Fruit fly (Drosophila melanogaster) whole organism, embryonic: ENCODE measurements around the gene CG16749.

Experiments used
- Blimp-1 ChIP-seq: fragments of 200-800 bp; sonication (Bioruptor generic); optimal IDR thresholded peaks from 3 replicates; lab custom pipeline; 2018; ENCODE audit warnings: missing biosample characterization, missing genetic modification characterization, mild to moderate bottlenecking, moderate library complexity, missing genetic modification reagents
- CG12071 ChIP-seq: fragments of 200-800 bp; sonication (Bioruptor generic); optimal IDR thresholded peaks from 3 replicates; lab custom pipeline; 2018; ENCODE audit warnings: missing biosample characterization, mild to moderate bottlenecking, missing genetic modification characterization
- CG13287 ChIP-seq: fragments of 200-800 bp; sonication (Bioruptor generic); IDR thresholded peaks from 2 replicates; pipeline ENCODE4 v1.3.6; 2022; ENCODE audit warnings: missing biosample characterization, missing genetic modification characterization; ENCODE audit not compliant: partially characterized antibody
- CG15601 ChIP-seq: fragments of 200-800 bp; sonication (Bioruptor generic); optimal IDR thresholded peaks from 3 replicates; lab custom pipeline; 2019; ENCODE audit warnings: missing biosample characterization, mild to moderate bottlenecking, missing genetic modification characterization, moderate library complexity
- CG1603 ChIP-seq: fragments of 200-800 bp; sonication (Bioruptor generic); optimal IDR thresholded peaks from 2 replicates; lab custom pipeline; 2019; ENCODE audit warnings: missing biosample characterization, mild to moderate bottlenecking, missing genetic modification characterization, moderate library complexity
- CG17568 ChIP-seq: fragments of 200-800 bp; sonication (Bioruptor generic); optimal IDR thresholded peaks from 2 replicates; lab custom pipeline; 2018; ENCODE audit warnings: missing biosample characterization, mild to moderate bottlenecking, missing genetic modification characterization, moderate library complexity
- CG4360 ChIP-seq: fragments of 200-800 bp; sonication (Bioruptor generic); IDR thresholded peaks from 2 replicates; pipeline ENCODE4 v1.3.6; 2022; ENCODE audit warnings: missing biosample characterization, missing genetic modification characterization
- CG4820 ChIP-seq: fragments of 200-800 bp; sonication (Bioruptor generic); optimal IDR thresholded peaks from 3 replicates; lab custom pipeline; 2016; ENCODE audit warnings: missing biosample characterization, missing genetic modification characterization
- CG7357 ChIP-seq: fragments of 200-800 bp; sonication (Bioruptor generic); IDR thresholded peaks from 3 replicates; pipeline ENCODE4 v1.3.6; 2022; ENCODE audit warnings: missing biosample characterization, missing genetic modification characterization
- CG8281 ChIP-seq: fragments of 200-800 bp; sonication (Bioruptor generic); optimal IDR thresholded peaks from 2 replicates; lab custom pipeline; 2018; ENCODE audit warnings: missing biosample characterization, mild to moderate bottlenecking, missing genetic modification characterization, moderate library complexity
- D19A ChIP-seq: fragments of 200-800 bp; optimal IDR thresholded peaks from 3 replicates; lab custom pipeline; 2019; ENCODE audit warnings: missing biosample characterization, mild to moderate bottlenecking, missing genetic modification characterization, moderate library complexity
- Dad ChIP-seq: fragments of 200-800 bp; sonication (Bioruptor generic); optimal IDR thresholded peaks from 3 replicates; lab custom pipeline; 2016; ENCODE audit warnings: missing biosample characterization, missing genetic modification characterization
- Dll ChIP-seq: fragments of 200-800 bp; sonication (Bioruptor generic); IDR thresholded peaks from 4 replicates; pipeline ENCODE4 v1.3.6; 2022; ENCODE audit warnings: missing biosample characterization, missing genetic modification characterization; ENCODE audit not compliant: partially characterized antibody
- Dref ChIP-seq: fragments of 200-800 bp; sonication (Bioruptor generic); IDR thresholded peaks from 2 replicates; pipeline ENCODE4 v1.3.6; 2022; ENCODE audit warnings: missing biosample characterization, missing genetic modification characterization
- E2f2 ChIP-seq: fragments of 200-800 bp; sonication (Bioruptor generic); IDR thresholded peaks from 2 replicates; pipeline ENCODE4 v1.3.6; 2022; ENCODE audit warnings: missing biosample characterization, missing genetic modification characterization
- HLH4C ChIP-seq: fragments of 200-800 bp; sonication (Bioruptor generic); IDR thresholded peaks from 3 replicates; pipeline ENCODE4 v1.3.6; 2022; ENCODE audit warnings: missing biosample characterization, missing genetic modification characterization; ENCODE audit not compliant: partially characterized antibody
- Mes4 ChIP-seq: fragments of 200-800 bp; sonication (Bioruptor generic); optimal IDR thresholded peaks from 2 replicates; lab custom pipeline; 2016; ENCODE audit warnings: missing biosample characterization, missing genetic modification characterization
- Mrtf ChIP-seq: fragments of 200-800 bp; sonication (Bioruptor generic); IDR thresholded peaks from 3 replicates; pipeline ENCODE4 v1.3.6; 2022; ENCODE audit warnings: missing biosample characterization, missing genetic modification characterization
- Ravus ChIP-seq: fragments of 200-800 bp; sonication (Bioruptor generic); IDR thresholded peaks from 2 replicates; pipeline ENCODE4 v1.3.6; 2022; ENCODE audit warnings: missing biosample characterization, missing genetic modification characterization
- Sox102F ChIP-seq: fragments of 200-800 bp; sonication (Bioruptor generic); optimal IDR thresholded peaks from 2 replicates; lab custom pipeline; 2018; ENCODE audit warnings: missing biosample characterization, mild to moderate bottlenecking, missing genetic modification characterization, moderate library complexity
- Sry-β ChIP-seq: fragments of 200-800 bp; sonication (Bioruptor generic); optimal IDR thresholded peaks from 2 replicates; lab custom pipeline; 2018; ENCODE audit warnings: missing biosample characterization, mild to moderate bottlenecking, missing genetic modification characterization, moderate library complexity
- Ssrp ChIP-seq: fragments of 200-800 bp; sonication (Bioruptor generic); optimal IDR thresholded peaks from 2 replicates; lab custom pipeline; 2018; ENCODE audit warnings: missing biosample characterization, mild to moderate bottlenecking, missing genetic modification characterization, moderate library complexity
- Taf1 ChIP-seq: fragments of 200-800 bp; sonication (Bioruptor generic); IDR thresholded peaks from 2 replicates; pipeline ENCODE4 v1.3.6; 2022; ENCODE audit warnings: missing biosample characterization, missing genetic modification characterization
- Tbp ChIP-seq: fragments of >200 bp; optimal IDR thresholded peaks from 2 replicates; lab custom pipeline; 2018; ENCODE audit warnings: missing biosample characterization, missing genetic modification characterization
- Xrp1 ChIP-seq: fragments of 200-800 bp; sonication (Bioruptor generic); IDR thresholded peaks from 2 replicates; pipeline ENCODE4 v1.3.6; 2022; ENCODE audit warnings: missing biosample characterization, missing genetic modification characterization
- aop ChIP-seq: fragments of 200-800 bp; sonication (Bioruptor generic); IDR thresholded peaks from 2 replicates; pipeline ENCODE4 v1.3.6; 2022; ENCODE audit warnings: missing biosample characterization, missing genetic modification characterization
- az2 ChIP-seq: fragments of 200-800 bp; sonication (Bioruptor generic); optimal IDR thresholded peaks from 3 replicates; lab custom pipeline; 2016; ENCODE audit warnings: missing biosample characterization, missing genetic modification characterization
- btn ChIP-seq: fragments of 200-800 bp; sonication (Bioruptor generic); optimal IDR thresholded peaks from 2 replicates; lab custom pipeline; 2016; ENCODE audit warnings: missing biosample characterization, missing genetic modification characterization
- caup ChIP-seq: fragments of 200-800 bp; sonication (Bioruptor generic); optimal IDR thresholded peaks from 3 replicates; lab custom pipeline; 2017; ENCODE audit warnings: missing biosample characterization, mild to moderate bottlenecking, missing genetic modification characterization, moderate library complexity; ENCODE audit not compliant: severe bottlenecking
- chif ChIP-seq, 2 experiments: fragments of 200-800 bp; sonication (Bioruptor generic); optimal IDR thresholded peaks; 3 replicates each; lab custom pipeline; 2016; ENCODE audit warnings: missing biosample characterization in 2 of 2, missing genetic modification characterization in 2 of 2
- chinmo ChIP-seq: fragments of 200-800 bp; sonication (Bioruptor generic); IDR thresholded peaks from 4 replicates; pipeline ENCODE4 v1.3.6; 2022; ENCODE audit warnings: missing biosample characterization, missing genetic modification characterization; ENCODE audit not compliant: partially characterized antibody
- da ChIP-seq: fragments of 200-800 bp; sonication (Bioruptor generic); optimal IDR thresholded peaks from 2 replicates; lab custom pipeline; 2016; ENCODE audit warnings: missing biosample characterization, missing genetic modification characterization
- dmrt11E ChIP-seq: fragments of 200-800 bp; sonication (Bioruptor generic); optimal IDR thresholded peaks from 3 replicates; lab custom pipeline; 2018; ENCODE audit warnings: missing biosample characterization, mild to moderate bottlenecking, missing genetic modification characterization, moderate library complexity
- dysf ChIP-seq: fragments of 200-800 bp; sonication (Bioruptor generic); IDR thresholded peaks from 3 replicates; pipeline ENCODE4 v1.3.6; 2022; ENCODE audit warnings: missing biosample characterization, missing genetic modification characterization
- esg ChIP-seq: fragments of 200-800 bp; sonication (Bioruptor generic); conservative IDR thresholded peaks from 2 replicates; pipeline ENCODE4 v1.3.6; 2022; ENCODE audit warnings: missing biosample characterization, missing genetic modification characterization
- gem ChIP-seq: fragments of 200-800 bp; sonication (Bioruptor generic); optimal IDR thresholded peaks from 2 replicates; lab custom pipeline; 2019; ENCODE audit warnings: missing biosample characterization, mild to moderate bottlenecking, missing genetic modification characterization, moderate library complexity
- jing ChIP-seq: fragments of 200-800 bp; sonication (Bioruptor generic); optimal IDR thresholded peaks from 2 replicates; lab custom pipeline; 2018; ENCODE audit warnings: missing biosample characterization, mild to moderate bottlenecking, missing genetic modification characterization
- lilli ChIP-seq: fragments of 200-800 bp; sonication (Bioruptor generic); optimal IDR thresholded peaks from 3 replicates; lab custom pipeline; 2016; ENCODE audit warnings: missing biosample characterization, missing genetic modification characterization
- lola ChIP-seq, 3 experiments: fragments of >200 bp in 2 of 3; fragments of 200-800 bp in 1 of 3; sonication (Bioruptor generic) in 1 of 3; optimal IDR thresholded peaks; 2 replicates each; lab custom pipeline; 2017 to 2019; ENCODE audit warnings: missing biosample characterization in 3 of 3, missing genetic modification characterization in 3 of 3, mild to moderate bottlenecking in 1 of 3, moderate library complexity in 1 of 3
- lov ChIP-seq, 2 experiments: fragments of 200-800 bp in 1 of 2; fragments of >200 bp in 1 of 2; sonication (Bioruptor generic) in 1 of 2; IDR thresholded peaks in 1 of 2; optimal IDR thresholded peaks in 1 of 2; 2 replicates in 1 of 2; 3 replicates in 1 of 2; pipeline versions ENCODE4 v1.3.6 to Lab custom; 2017 to 2022; ENCODE audit warnings: missing biosample characterization in 1 of 2, missing genetic modification characterization in 1 of 2
- nom ChIP-seq: fragments of 200-800 bp; sonication (Bioruptor generic); optimal IDR thresholded peaks from 2 replicates; lab custom pipeline; 2017; ENCODE audit warnings: missing biosample characterization, missing genetic modification characterization, mild to moderate bottlenecking, moderate library complexity, missing genetic modification reagents
- pros ChIP-seq: fragments of 200-800 bp; sonication (Bioruptor generic); optimal IDR thresholded peaks from 3 replicates; lab custom pipeline; 2019; ENCODE audit warnings: missing biosample characterization, mild to moderate bottlenecking, missing genetic modification characterization, moderate library complexity
- stwl ChIP-seq: fragments of 200-800 bp; sonication (Bioruptor generic); optimal IDR thresholded peaks from 3 replicates; lab custom pipeline; 2018; ENCODE audit warnings: missing biosample characterization, mild to moderate bottlenecking, missing genetic modification characterization, moderate library complexity
- tgo ChIP-seq: fragments of 200-800 bp; sonication (Bioruptor generic); IDR thresholded peaks from 3 replicates; pipeline ENCODE4 v1.3.6; 2022; ENCODE audit warnings: missing biosample characterization, missing genetic modification characterization
- trh ChIP-seq: fragments of 200-800 bp; sonication (Bioruptor generic); optimal IDR thresholded peaks from 2 replicates; lab custom pipeline; 2016; ENCODE audit warnings: missing biosample characterization, missing genetic modification characterization
- wek ChIP-seq: fragments of 200-800 bp; sonication (Bioruptor generic); optimal IDR thresholded peaks from 3 replicates; lab custom pipeline; 2018; ENCODE audit warnings: missing biosample characterization, mild to moderate bottlenecking, missing genetic modification characterization, moderate library complexity
- zfh1 ChIP-seq: fragments of 200-800 bp; sonication (Bioruptor generic); IDR thresholded peaks from 3 replicates; pipeline ENCODE4 v1.3.6; 2022; ENCODE audit warnings: missing biosample characterization, missing genetic modification characterization

The CG16749 gene

dm6 chr3R:9348379-9348721, 16.7 kb upstream of the CG16749 start:
- TF ChIP-seq E2f2 (GFP tag; lab: Robert Waterston, UW), result 0 out of 2 replicates have a peak, but pooled peaks have one; percentile 3
- no peak for TF ChIP-seq CG4360
- no peak for TF ChIP-seq Ravus (GFP tag; lab: Robert Waterston, UW)
- TF ChIP-seq chinmo (GFP tag; lab: Robert Waterston, UW), result no peak
- TF ChIP-seq nom (GFP tag; lab: Kevin White, UChicago), result peak; percentile 18
- no peak for TF ChIP-seq btn (GFP tag; lab: Kevin White, UChicago)
- no peak for TF ChIP-seq da
- TF ChIP-seq Mes4 (GFP tag; lab: Kevin White, UChicago), result no peak
- TF ChIP-seq dysf (GFP tag; lab: Robert Waterston, UW), result no peak
- TF ChIP-seq tgo (GFP tag; lab: Robert Waterston, UW), result no peak
- TF ChIP-seq esg, result no peak
- no peak for TF ChIP-seq lola (GFP tag; optimal IDR thresholded peaks at IDR 0.05; lab: Kevin White, UChicago)
- TF ChIP-seq CG15601 (tag; lab: Kevin White, UChicago), result no peak
- no peak for TF ChIP-seq az2 (GFP tag; lab: Kevin White, UChicago)
- TF ChIP-seq caup (GFP tag; lab: Kevin White, UChicago), result no peak
- TF ChIP-seq Sry-β (GFP tag; lab: Kevin White, UChicago), result no peak
- TF ChIP-seq, all 482 proteins: peak for 2

dm6 chr3R:9347702-9348378, 16.2 kb upstream of the CG16749 start:
- TF ChIP-seq trh (GFP tag; lab: Kevin White, UChicago) (no peak), Ssrp (tag; lab: Kevin White, UChicago) (peak; percentile 16), wek (GFP tag; lab: Kevin White, UChicago) (no peak), CG12071 (GFP tag; lab: Kevin White, UChicago) (no peak), dmrt11E (peak; percentile 71), Taf1 (GFP tag; lab: Robert Waterston, UW) (no peak), HLH4C (GFP tag; lab: Robert Waterston, UW) (no peak), zfh1 (GFP tag; lab: Robert Waterston, UW) (0 out of 3 replicates have a peak, but pooled peaks have one; percentile 22), aop (no peak), Dad (no peak), Tbp (GFP tag; lab: Kevin White, UChicago) (no peak), CG7357 (GFP tag; lab: Robert Waterston, UW) (no peak), Dref (GFP tag; lab: Robert Waterston, UW) (no peak), Mrtf (no peak), Xrp1 (peak; percentile 61), stwl (tag; lab: Kevin White, UChicago) (no peak), lilli (GFP tag; lab: Kevin White, UChicago) (peak; percentile 40), gem (tag; lab: Kevin White, UChicago) (peak; percentile 48), az2 (GFP tag; lab: Kevin White, UChicago) (peak; percentile 10), chif (GFP tag; optimal IDR thresholded peaks at IDR 0.05; lab: Kevin White, UChicago) (peak in 1 of 2 experiments; percentile 5), Sox102F (peak; percentile 17), Dll (no peak), E2f2 (GFP tag; lab: Robert Waterston, UW) (peak; percentile 10; the same call in 1 of the 2 replicates), jing (GFP tag; lab: Kevin White, UChicago) (no peak), pros (GFP tag; lab: Kevin White, UChicago) (peak; percentile 91), CG4820 (GFP tag; lab: Kevin White, UChicago) (no peak), CG13287 (GFP tag; lab: Robert Waterston, UW) (no peak), lov (optimal IDR thresholded peaks at IDR 0.05; lab: Kevin White, UChicago) (no peak), lov (GFP tag; IDR thresholded peaks at IDR 0.05; lab: Robert Waterston, UW) (no peak), CG1603 (tag; lab: Kevin White, UChicago) (peak; percentile 19), Blimp-1 (GFP tag; lab: Kevin White, UChicago) (peak; percentile 28), CG17568 (GFP tag; lab: Kevin White, UChicago) (peak; percentile 40), CG8281 (tag; lab: Kevin White, UChicago) (no peak), D19A (tag; lab: Kevin White, UChicago) (peak; percentile 5)
